Fruit fly (Drosophila melanogaster) Kc167 (cell line): Measurements from ENCODE around the gene CG14205.

Experiments used
- psq ChIP-seq: fragments of >200 bp; optimal IDR thresholded peaks from 2 replicates; lab custom pipeline; 2017; ENCODE audit warnings: missing external identifiers
- ttk ChIP-seq: sonication (Bioruptor generic); optimal IDR thresholded peaks from 2 replicates; lab custom pipeline; 2017; ENCODE audit warnings: missing external identifiers

- TF ChIP-seq psq (lab: Kevin White, UChicago) (no peak), ttk (lab: Kevin White, UChicago) (no peak)
Measured at dm6 chrX:19590070-19590469, 2.3 kb upstream of the CG14205 start, which contains the start of gene CG14219.
